Worm (Caenorhabditis elegans) whole organism, L1 larva: ENCODE measurements around the gene hipr-1.

ENCODE experiments used
- C34B4.2 ChIP-seq: sonication (generic microtip); optimal IDR thresholded peaks from 2 replicates; lab custom pipeline; 2017; ENCODE audit warnings: mild to moderate bottlenecking, missing genetic modification characterization, missing compliant biosample characterization
- alr-1 ChIP-seq: fragments of 200-800 bp; sonication (Bioruptor generic); optimal IDR thresholded peaks from 2 replicates; lab custom pipeline; 2018; ENCODE audit warnings: borderline replicate concordance, mild to moderate bottlenecking, missing genetic modification characterization, missing compliant biosample characterization
- aly-2 ChIP-seq: fragments of 150-350 bp; optimal IDR thresholded peaks from 2 replicates; lab custom pipeline; 2014; ENCODE audit warnings: missing biosample characterization, missing genetic modification characterization
- ama-1 ChIP-seq: fragments of 150-350 bp; optimal IDR thresholded peaks from 2 replicates; lab custom pipeline; 2014
- blmp-1 ChIP-seq: fragments of 150-350 bp; optimal IDR thresholded peaks from 2 replicates; lab custom pipeline; 2014; ENCODE audit warnings: missing biosample characterization, missing genetic modification characterization
- ceh-90 ChIP-seq: sonication (generic microtip); optimal IDR thresholded peaks from 2 replicates; lab custom pipeline; 2016; ENCODE audit warnings: missing genetic modification characterization, missing compliant biosample characterization
- dsc-1 ChIP-seq: sonication (generic microtip); optimal IDR thresholded peaks from 2 replicates; lab custom pipeline; 2016; ENCODE audit warnings: mild to moderate bottlenecking, missing genetic modification characterization, missing compliant biosample characterization
- efl-1 ChIP-seq, 4 experiments: fragments of 150-350 bp; optimal IDR thresholded peaks in 3 of 4; peaks in 1 of 4; 1 replicate in 1 of 4; 2 replicates in 3 of 4; lab custom pipeline; 2014; ENCODE audit warnings: missing biosample characterization in 2 of 4, missing genetic modification characterization in 2 of 4, missing genetic modification reagents in 2 of 4
- elt-3 ChIP-seq, 6 experiments: fragments of 150-350 bp in 1 of 6; sonication (generic microtip); optimal IDR thresholded peaks; 2 replicates each; lab custom pipeline; 2017 to 2018; ENCODE audit warnings: missing biosample characterization in 6 of 6, missing genetic modification characterization in 6 of 6, inconsistent platforms in 1 of 6
- fkh-4 ChIP-seq: sonication (generic microtip); optimal IDR thresholded peaks from 2 replicates; lab custom pipeline; 2016; ENCODE audit warnings: missing compliant biosample characterization, missing genetic modification characterization, borderline replicate concordance
- fkh-8 ChIP-seq: sonication (generic microtip); optimal IDR thresholded peaks from 2 replicates; lab custom pipeline; 2016; ENCODE audit warnings: mild to moderate bottlenecking, missing genetic modification characterization, missing compliant biosample characterization
- grh-1 ChIP-seq: fragments of 200-800 bp; sonication (Bioruptor generic); IDR thresholded peaks from 2 replicates; pipeline ENCODE4 v1.3.6; 2022; ENCODE audit warnings: missing genetic modification reagents, missing genetic modification characterization, missing compliant biosample characterization
- hlh-4 ChIP-seq: sonication (generic microtip); optimal IDR thresholded peaks from 2 replicates; lab custom pipeline; 2016; ENCODE audit warnings: mild to moderate bottlenecking, missing genetic modification characterization, missing compliant biosample characterization
- irx-1 ChIP-seq: sonication (generic microtip); optimal IDR thresholded peaks from 2 replicates; lab custom pipeline; 2016; ENCODE audit warnings: missing genetic modification characterization, missing compliant biosample characterization
- lin-15B ChIP-seq: fragments of 150-350 bp; sonication (generic microtip); optimal IDR thresholded peaks from 3 replicates; lab custom pipeline; 2014; ENCODE audit warnings: missing biosample characterization, missing genetic modification characterization
- lin-35 ChIP-seq, 2 experiments: fragments of 150-350 bp; optimal IDR thresholded peaks; 2 replicates each; lab custom pipeline; 2014; ENCODE audit warnings: missing biosample characterization in 2 of 2, missing genetic modification characterization in 2 of 2, missing genetic modification reagents in 2 of 2
- lir-3 ChIP-seq: sonication (generic microtip); optimal IDR thresholded peaks from 2 replicates; lab custom pipeline; 2016; ENCODE audit warnings: mild to moderate bottlenecking, missing genetic modification characterization, moderate library complexity, missing compliant biosample characterization; ENCODE audit not compliant: poor library complexity
- lsy-2 ChIP-seq, 2 experiments: fragments of 150-350 bp; optimal IDR thresholded peaks; 2 replicates each; lab custom pipeline; 2014; ENCODE audit warnings: missing biosample characterization in 2 of 2, missing genetic modification characterization in 2 of 2
- mab-9 ChIP-seq: fragments of 200-800 bp; sonication (Bioruptor generic); IDR thresholded peaks from 2 replicates; pipeline ENCODE4 v1.3.6; 2022; ENCODE audit warnings: missing genetic modification reagents, missing genetic modification characterization, missing compliant biosample characterization
- mdl-1 ChIP-seq, 2 experiments: fragments of 150-350 bp; optimal IDR thresholded peaks; 2 replicates each; lab custom pipeline; 2014 to 2017; ENCODE audit warnings: missing biosample characterization in 2 of 2, missing genetic modification characterization in 2 of 2, inconsistent platforms in 1 of 2
- mef-2 ChIP-seq: fragments of 150-350 bp; optimal IDR thresholded peaks from 2 replicates; lab custom pipeline; 2014; ENCODE audit warnings: missing biosample characterization, missing genetic modification characterization
- nhr-12 ChIP-seq: sonication (generic microtip); optimal IDR thresholded peaks from 2 replicates; lab custom pipeline; 2017; ENCODE audit warnings: missing biosample characterization, missing genetic modification characterization
- nhr-71 ChIP-seq: sonication (generic microtip); optimal IDR thresholded peaks from 2 replicates; lab custom pipeline; 2016; ENCODE audit warnings: mild to moderate bottlenecking, missing genetic modification characterization, moderate library complexity, missing compliant biosample characterization
- nhr-76 ChIP-seq: sonication (generic microtip); optimal IDR thresholded peaks from 2 replicates; lab custom pipeline; 2017; ENCODE audit warnings: missing biosample characterization, missing genetic modification characterization
- pag-3 ChIP-seq: sonication (generic microtip); optimal IDR thresholded peaks from 2 replicates; lab custom pipeline; 2017; ENCODE audit warnings: missing genetic modification characterization, mild to moderate bottlenecking, missing compliant biosample characterization, antibody characterized with exemption, borderline replicate concordance; ENCODE audit not compliant: insufficient read depth
- pqm-1 ChIP-seq: sonication (generic microtip); optimal IDR thresholded peaks from 3 replicates; lab custom pipeline; 2017; ENCODE audit warnings: missing biosample characterization, missing genetic modification characterization
- rnt-1 ChIP-seq: sonication (generic microtip); optimal IDR thresholded peaks from 2 replicates; lab custom pipeline; 2016; ENCODE audit warnings: mild to moderate bottlenecking, missing genetic modification characterization, moderate library complexity, missing compliant biosample characterization
- skn-1 ChIP-seq: fragments of 150-350 bp; optimal IDR thresholded peaks from 2 replicates; lab custom pipeline; 2014; ENCODE audit warnings: missing biosample characterization, missing genetic modification characterization
- snpc-4 ChIP-seq: fragments of 150-350 bp; optimal IDR thresholded peaks from 2 replicates; lab custom pipeline; 2014; ENCODE audit warnings: missing biosample characterization, missing genetic modification characterization
- sptf-1 ChIP-seq: fragments of 150-350 bp; optimal IDR thresholded peaks from 2 replicates; lab custom pipeline; 2014; ENCODE audit warnings: missing biosample characterization, missing genetic modification characterization
- swsn-7 ChIP-seq: sonication (generic microtip); optimal IDR thresholded peaks from 2 replicates; lab custom pipeline; 2016; ENCODE audit warnings: missing genetic modification characterization, missing compliant biosample characterization
- tlp-1 ChIP-seq: fragments of 150-350 bp; optimal IDR thresholded peaks from 2 replicates; lab custom pipeline; 2014; ENCODE audit warnings: missing biosample characterization, missing genetic modification characterization
- unc-86 ChIP-seq: sonication (generic microtip); optimal IDR thresholded peaks from 2 replicates; lab custom pipeline; 2016; ENCODE audit warnings: missing genetic modification characterization, missing compliant biosample characterization
- vab-15 ChIP-seq: sonication (generic microtip); optimal IDR thresholded peaks from 2 replicates; lab custom pipeline; 2017; ENCODE audit warnings: missing genotype, mild to moderate bottlenecking, missing genetic modification characterization, missing compliant biosample characterization
- zip-4 ChIP-seq: fragments of 200-800 bp; sonication (Bioruptor generic); optimal IDR thresholded peaks from 2 replicates; lab custom pipeline; 2018; ENCODE audit warnings: mild to moderate bottlenecking, missing genetic modification characterization, moderate library complexity, missing compliant biosample characterization

hipr-1 gene

ce11 chrIII:8754682-8755081 lies 34.7 kb downstream of the hipr-1 start, which contains the start of gene tomm-70 (continued):
- no peak for TF ChIP-seq skn-1 (tag; lab: Kevin White, UChicago)
- no peak for TF ChIP-seq ama-1 (lab: Kevin White, UChicago)
- no peak for TF ChIP-seq fkh-8 (tag; lab: Kevin White, UChicago)
- TF ChIP-seq mdl-1 (tag; optimal IDR thresholded peaks at IDR 0.05; lab: Kevin White, UChicago) = no peak
- no peak for TF ChIP-seq ceh-90 (tag; lab: Kevin White, UChicago)
- TF ChIP-seq pqm-1 (tag; lab: Kevin White, UChicago) = no peak
- TF ChIP-seq elt-3 (tag; optimal IDR thresholded peaks at IDR 0.05; lab: Kevin White, UChicago) = no peak
- no peak for TF ChIP-seq nhr-12 (tag; lab: Kevin White, UChicago)
- TF ChIP-seq aly-2 = no peak
- TF ChIP-seq blmp-1 (tag; lab: Kevin White, UChicago) = peak; percentile 35
- TF ChIP-seq efl-1 (optimal IDR thresholded peaks at IDR 0.05; lab: Kevin White, UChicago) = peak; percentile 15 to 45
- peak; percentile 26 to 89 for TF ChIP-seq efl-1 (GFP tag; optimal IDR thresholded peaks at IDR 0.05 in 1 of 2; lab: Kevin White, UChicago)
- no peak for TF ChIP-seq irx-1 (tag; lab: Kevin White, UChicago)
- TF ChIP-seq dsc-1 (tag; lab: Kevin White, UChicago) = no peak
- no peak for TF ChIP-seq lir-3 (tag; lab: Kevin White, UChicago)
- peak; percentile 2 for TF ChIP-seq swsn-7
- TF ChIP-seq snpc-4 (tag; lab: Kevin White, UChicago) = no peak
- TF ChIP-seq alr-1 = no peak
- peak; percentile 14 to 61 for TF ChIP-seq lsy-2 (tag; optimal IDR thresholded peaks at IDR 0.05; lab: Kevin White, UChicago)
- peak; percentile 19 to 51 for TF ChIP-seq lin-35 (GFP tag; optimal IDR thresholded peaks at IDR 0.05; lab: Kevin White, UChicago)
- TF ChIP-seq C34B4.2 (tag; lab: Kevin White, UChicago) = no peak
- no peak for TF ChIP-seq zip-4 (GFP tag; lab: Kevin White, UChicago)
- no peak for TF ChIP-seq tlp-1 (tag; lab: Kevin White, UChicago)
- peak; percentile 22 for TF ChIP-seq nhr-71 (tag; lab: Kevin White, UChicago)
- no peak for TF ChIP-seq mef-2 (tag; lab: Kevin White, UChicago)
- no peak for TF ChIP-seq grh-1 (GFP tag; lab: Robert Waterston, UW)
- no peak for TF ChIP-seq vab-15
- TF ChIP-seq sptf-1 = no peak
- TF ChIP-seq pag-3 (tag; lab: Kevin White, UChicago) = no peak
- TF ChIP-seq, all 84 proteins: peak for 10

ce11 chrIII:8761040-8761654 lies 41.1 kb downstream of the hipr-1 start, which contains the start of gene aak-1:
Gene aak-1, minus strand, starts transcription at chrIII:8761090.
- TF ChIP-seq dsc-1 (tag; lab: Kevin White, UChicago) (peak; percentile 66), irx-1 (tag; lab: Kevin White, UChicago) (no peak), rnt-1 (no peak), fkh-4 (tag; lab: Kevin White, UChicago) (peak; percentile 7), efl-1 (optimal IDR thresholded peaks at IDR 0.05; lab: Kevin White, UChicago) (no peak), efl-1 (GFP tag; optimal IDR thresholded peaks at IDR 0.05 in 1 of 2; lab: Kevin White, UChicago) (peak in 1 of 2 experiments; percentile 86)

ce11 chrIII:8762016-8762415 lies 42.0 kb downstream of the hipr-1 start:
- TF ChIP-seq alr-1 (no peak), lin-15B (tag; lab: Kevin White, UChicago) (no peak), pag-3 (tag; lab: Kevin White, UChicago) (no peak), aly-2 (no peak), C34B4.2 (tag; lab: Kevin White, UChicago) (no peak), unc-86 (no peak), pqm-1 (tag; lab: Kevin White, UChicago) (no peak), dsc-1 (tag; lab: Kevin White, UChicago) (peak; percentile 56), fkh-4 (tag; lab: Kevin White, UChicago) (peak; percentile 21), hlh-4 (tag; lab: Kevin White, UChicago) (no peak)

ce11 chrIII:8763111-8763510 lies 43.1 kb downstream of the hipr-1 start:
- no peak for TF ChIP-seq nhr-76
- TF ChIP-seq mab-9 (GFP tag; lab: Robert Waterston, UW) = no peak
- TF ChIP-seq efl-1 (optimal IDR thresholded peaks at IDR 0.05; lab: Kevin White, UChicago) = no peak
- peak in 1 of 2 experiments; percentile 79 for TF ChIP-seq efl-1 (GFP tag; optimal IDR thresholded peaks at IDR 0.05 in 1 of 2; lab: Kevin White, UChicago)
